Worm (Caenorhabditis elegans) whole organism, mixed stage, embryonic: ENCODE measurements around the gene sra-38.

ENCODE experiments used
- ceh-83 ChIP-seq: fragments of 200-800 bp; sonication (Bioruptor generic); optimal IDR thresholded peaks from 2 replicates; lab custom pipeline; 2018; ENCODE audit warnings: mild to moderate bottlenecking, missing genetic modification characterization, missing compliant biosample characterization
- elt-3 ChIP-seq: fragments of 150-350 bp; optimal IDR thresholded peaks from 2 replicates; lab custom pipeline; 2014; ENCODE audit warnings: missing biosample characterization, missing genetic modification characterization
- lin-13 ChIP-seq: fragments of 150-350 bp; optimal IDR thresholded peaks from 2 replicates; lab custom pipeline; 2014; ENCODE audit warnings: missing biosample characterization, missing genetic modification characterization
- mab-5 ChIP-seq: fragments of 150-350 bp; optimal IDR thresholded peaks from 2 replicates; lab custom pipeline; 2014; ENCODE audit warnings: missing biosample characterization, missing genetic modification characterization
- mep-1 ChIP-seq: fragments of 150-350 bp; optimal IDR thresholded peaks from 2 replicates; lab custom pipeline; 2017; ENCODE audit warnings: missing biosample characterization, missing genetic modification reagents, missing genetic modification characterization, inconsistent platforms
- nhr-12 ChIP-seq: fragments of 150-350 bp; optimal IDR thresholded peaks from 2 replicates; lab custom pipeline; 2014; ENCODE audit warnings: missing biosample characterization, missing genetic modification characterization
- nhr-237 ChIP-seq: fragments of 150-350 bp; optimal IDR thresholded peaks from 2 replicates; lab custom pipeline; 2014; ENCODE audit warnings: missing biosample characterization, missing genetic modification characterization
- nhr-76 ChIP-seq: sonication (generic microtip); optimal IDR thresholded peaks from 2 replicates; lab custom pipeline; 2017; ENCODE audit warnings: missing biosample characterization, missing genetic modification characterization
- ztf-11 ChIP-seq: fragments of 150-350 bp; optimal IDR thresholded peaks from 2 replicates; lab custom pipeline; 2014; ENCODE audit warnings: missing biosample characterization, missing genetic modification characterization

DNA sequence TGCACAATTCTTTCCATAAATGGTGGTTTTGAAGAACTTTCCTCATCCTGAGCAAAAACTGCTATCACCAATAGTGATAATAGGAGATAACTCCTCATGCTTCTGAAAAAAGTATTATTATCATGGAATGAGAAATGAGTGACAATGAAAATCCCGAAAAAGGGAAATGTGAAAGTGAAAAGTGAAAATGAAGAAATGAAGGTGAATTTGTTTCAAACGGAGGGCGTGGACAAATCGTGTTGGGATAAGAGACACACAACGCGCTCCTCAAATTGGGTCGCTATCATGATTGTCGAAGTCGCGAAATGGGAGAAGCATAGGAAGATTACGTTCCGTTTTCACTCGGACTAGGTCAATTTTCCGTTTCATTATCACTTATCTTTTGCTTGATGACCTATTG lies 35.8 kb downstream of the sra-38 start, which contains the start of gene M03B6.3:
- TF ChIP-seq nhr-12 (tag; lab: Kevin White, UChicago) (no peak), lin-13 (tag; lab: Kevin White, UChicago) (no peak), ceh-83 (GFP tag; lab: Kevin White, UChicago) (no peak), mep-1 (tag; lab: Kevin White, UChicago) (no peak), elt-3 (tag; lab: Kevin White, UChicago) (no peak), ztf-11 (tag; lab: Kevin White, UChicago) (no peak), nhr-76 (tag; lab: Kevin White, UChicago) (no peak), mab-5 (tag; lab: Kevin White, UChicago) (no peak), nhr-237 (no peak)
